Fruit fly (Drosophila melanogaster) whole organism, embryonic: ENCODE measurements around the gene Dh44.
A peak's percentile ranks its signal among the peaks of the same experiment; 100 is the strongest.

Experiments used
- Adf1 ChIP-seq: fragments of 200-800 bp; sonication (Bioruptor generic); IDR thresholded peaks from 2 replicates; pipeline ENCODE4 v1.3.6; 2022; ENCODE audit warnings: missing biosample characterization, missing genetic modification characterization
- Bgb ChIP-seq: fragments of 200-800 bp; sonication (Bioruptor generic); IDR thresholded peaks from 2 replicates; pipeline ENCODE4 v1.3.6; 2022; ENCODE audit warnings: missing biosample characterization, missing genetic modification characterization; ENCODE audit not compliant: partially characterized antibody
- CG10267 ChIP-seq: fragments of 200-800 bp; sonication (Bioruptor generic); optimal IDR thresholded peaks from 2 replicates; lab custom pipeline; 2018; ENCODE audit warnings: missing biosample characterization, mild to moderate bottlenecking, missing genetic modification characterization, moderate library complexity
- CG10366 ChIP-seq: fragments of 200-800 bp; sonication (Bioruptor generic); IDR thresholded peaks from 2 replicates; pipeline ENCODE4 v1.3.6; 2022; ENCODE audit warnings: missing biosample characterization, missing genetic modification characterization
- CG10543 ChIP-seq: fragments of 200-800 bp; sonication (Bioruptor generic); optimal IDR thresholded peaks from 3 replicates; lab custom pipeline; 2017; ENCODE audit warnings: missing biosample characterization, mild to moderate bottlenecking, missing genetic modification characterization, moderate library complexity
- CG11247 ChIP-seq: fragments of 200-800 bp; sonication (Bioruptor generic); IDR thresholded peaks from 2 replicates; pipeline ENCODE4 v1.3.6; 2022; ENCODE audit warnings: missing biosample characterization, missing genetic modification characterization
- CG11504 ChIP-seq: fragments of 200-800 bp; sonication (Bioruptor generic); optimal IDR thresholded peaks from 3 replicates; lab custom pipeline; 2019; ENCODE audit warnings: missing biosample characterization, mild to moderate bottlenecking, missing genetic modification characterization, moderate library complexity
- CG1233 ChIP-seq: fragments of 200-800 bp; sonication (Bioruptor generic); optimal IDR thresholded peaks from 4 replicates; lab custom pipeline; 2018; ENCODE audit warnings: missing biosample characterization, mild to moderate bottlenecking, missing genetic modification characterization
- CG12769 ChIP-seq: fragments of 200-800 bp; sonication (Bioruptor generic); optimal IDR thresholded peaks from 2 replicates; lab custom pipeline; 2019; ENCODE audit warnings: missing biosample characterization, mild to moderate bottlenecking, missing genetic modification characterization, moderate library complexity
- CG13894 ChIP-seq: fragments of 200-800 bp; sonication (Bioruptor generic); optimal IDR thresholded peaks from 3 replicates; lab custom pipeline; 2018; ENCODE audit warnings: missing biosample characterization, mild to moderate bottlenecking, missing genetic modification characterization, moderate library complexity
- CG1529 ChIP-seq: fragments of 200-800 bp; sonication (Bioruptor generic); optimal IDR thresholded peaks from 3 replicates; lab custom pipeline; 2018; ENCODE audit warnings: missing biosample characterization, missing genetic modification characterization
- CG31388 ChIP-seq: fragments of 200-800 bp; sonication (Bioruptor generic); optimal IDR thresholded peaks from 2 replicates; lab custom pipeline; 2016; ENCODE audit warnings: missing biosample characterization, missing genetic modification characterization
- CG4707 ChIP-seq: fragments of 200-800 bp; sonication (Bioruptor generic); optimal IDR thresholded peaks from 2 replicates; lab custom pipeline; 2018; ENCODE audit warnings: missing biosample characterization, mild to moderate bottlenecking, missing genetic modification characterization, moderate library complexity
- CG4730 ChIP-seq: fragments of 200-800 bp; sonication (Bioruptor generic); IDR thresholded peaks from 2 replicates; pipeline ENCODE4 v1.3.6; 2022; ENCODE audit warnings: missing biosample characterization, missing genetic modification characterization
- CG4820 ChIP-seq: fragments of 200-800 bp; sonication (Bioruptor generic); optimal IDR thresholded peaks from 3 replicates; lab custom pipeline; 2016; ENCODE audit warnings: missing biosample characterization, missing genetic modification characterization
- CG6813 ChIP-seq: fragments of 200-800 bp; sonication (Bioruptor generic); optimal IDR thresholded peaks from 2 replicates; lab custom pipeline; 2017; ENCODE audit warnings: missing biosample characterization, missing genetic modification characterization, mild to moderate bottlenecking, moderate library complexity, missing genetic modification reagents
- CG7372 ChIP-seq: fragments of 200-800 bp; sonication (Bioruptor generic); IDR thresholded peaks from 2 replicates; pipeline ENCODE4 v1.3.6; 2022; ENCODE audit warnings: missing biosample characterization, missing genetic modification characterization
- CG7745 ChIP-seq: fragments of 200-800 bp; sonication (Bioruptor generic); optimal IDR thresholded peaks from 2 replicates; lab custom pipeline; 2018; ENCODE audit warnings: missing biosample characterization, mild to moderate bottlenecking, missing genetic modification characterization, moderate library complexity
- CG7928 ChIP-seq: fragments of 200-800 bp; sonication (Bioruptor generic); optimal IDR thresholded peaks from 2 replicates; lab custom pipeline; 2017; ENCODE audit warnings: missing biosample characterization, mild to moderate bottlenecking, missing genetic modification characterization
- CG7987 ChIP-seq: fragments of 200-800 bp; sonication (Bioruptor generic); optimal IDR thresholded peaks from 2 replicates; lab custom pipeline; 2018; ENCODE audit warnings: missing biosample characterization, mild to moderate bottlenecking, missing genetic modification characterization, moderate library complexity
- CG9215 ChIP-seq: fragments of 200-800 bp; sonication (Bioruptor generic); IDR thresholded peaks from 2 replicates; pipeline ENCODE4 v1.3.6; 2022; ENCODE audit warnings: missing biosample characterization, missing genetic modification characterization
- ERR ChIP-seq: fragments of 200-800 bp; sonication (Bioruptor generic); optimal IDR thresholded peaks from 2 replicates; lab custom pipeline; 2016; ENCODE audit warnings: missing biosample characterization, missing genetic modification characterization
- Fer3 ChIP-seq: fragments of 200-800 bp; sonication (Bioruptor generic); optimal IDR thresholded peaks from 2 replicates; lab custom pipeline; 2018; ENCODE audit warnings: missing biosample characterization, mild to moderate bottlenecking, missing genetic modification characterization, moderate library complexity
- GATAe ChIP-seq: fragments of 200-800 bp; sonication (Bioruptor generic); conservative IDR thresholded peaks from 2 replicates; pipeline ENCODE4 v1.3.6; 2022; ENCODE audit warnings: missing biosample characterization, missing genetic modification characterization
- MESR4 ChIP-seq: fragments of 200-800 bp; sonication (Bioruptor generic); optimal IDR thresholded peaks from 2 replicates; lab custom pipeline; 2018; ENCODE audit warnings: missing biosample characterization, mild to moderate bottlenecking, missing genetic modification characterization, moderate library complexity
- NFAT ChIP-seq: fragments of 200-800 bp; sonication (Bioruptor generic); IDR thresholded peaks from 2 replicates; pipeline ENCODE4 v1.3.6; 2022; ENCODE audit warnings: missing biosample characterization, missing genetic modification characterization
- NfI ChIP-seq: fragments of 200-800 bp; sonication (Bioruptor generic); optimal IDR thresholded peaks from 3 replicates; lab custom pipeline; 2018; ENCODE audit warnings: missing biosample characterization, mild to moderate bottlenecking, missing genetic modification characterization, moderate library complexity
- Oli ChIP-seq: fragments of 200-800 bp; sonication (Bioruptor generic); optimal IDR thresholded peaks from 2 replicates; lab custom pipeline; 2018; ENCODE audit warnings: missing biosample characterization, mild to moderate bottlenecking, missing genetic modification characterization, moderate library complexity
- Xrp1 ChIP-seq: fragments of 200-800 bp; sonication (Bioruptor generic); IDR thresholded peaks from 2 replicates; pipeline ENCODE4 v1.3.6; 2022; ENCODE audit warnings: missing biosample characterization, missing genetic modification characterization
- ab ChIP-seq: fragments of 200-800 bp; sonication (Bioruptor generic); optimal IDR thresholded peaks from 2 replicates; lab custom pipeline; 2016; ENCODE audit warnings: missing biosample characterization, missing genetic modification characterization
- ash1 ChIP-seq: fragments of 200-800 bp; sonication (Bioruptor generic); optimal IDR thresholded peaks from 2 replicates; lab custom pipeline; 2018; ENCODE audit warnings: missing biosample characterization, mild to moderate bottlenecking, missing genetic modification characterization
- cg ChIP-seq: fragments of 200-800 bp; sonication (Bioruptor generic); optimal IDR thresholded peaks from 3 replicates; lab custom pipeline; 2019; ENCODE audit warnings: missing biosample characterization, mild to moderate bottlenecking, missing genetic modification characterization, moderate library complexity
- da ChIP-seq: fragments of 200-800 bp; sonication (Bioruptor generic); optimal IDR thresholded peaks from 2 replicates; lab custom pipeline; 2016; ENCODE audit warnings: missing biosample characterization, missing genetic modification characterization
- dimm ChIP-seq: fragments of 200-800 bp; sonication (Bioruptor generic); IDR thresholded peaks from 2 replicates; pipeline ENCODE4 v1.3.6; 2022; ENCODE audit warnings: missing biosample characterization, missing genetic modification characterization
- fd64A ChIP-seq: fragments of 200-800 bp; sonication (Bioruptor generic); optimal IDR thresholded peaks from 3 replicates; lab custom pipeline; 2018; ENCODE audit warnings: missing biosample characterization, mild to moderate bottlenecking, missing genetic modification characterization
- gce ChIP-seq: fragments of 200-800 bp; sonication (Bioruptor generic); IDR thresholded peaks from 3 replicates; pipeline ENCODE4 v1.3.6; 2022; ENCODE audit warnings: missing biosample characterization, missing genetic modification characterization
- gcm2 ChIP-seq: fragments of 200-800 bp; sonication (Bioruptor generic); optimal IDR thresholded peaks from 2 replicates; lab custom pipeline; 2016; ENCODE audit warnings: missing biosample characterization, missing genetic modification characterization
- ham ChIP-seq: fragments of 200-800 bp; sonication (Bioruptor generic); IDR thresholded peaks from 2 replicates; pipeline ENCODE4 v1.3.6; 2022; ENCODE audit warnings: missing biosample characterization, missing genetic modification characterization
- hb ChIP-seq: fragments of 200-800 bp; sonication (Bioruptor generic); IDR thresholded peaks from 3 replicates; pipeline ENCODE4 v1.3.6; 2022; ENCODE audit warnings: missing biosample characterization, missing genetic modification characterization; ENCODE audit not compliant: partially characterized antibody
- inv ChIP-seq: fragments of 200-800 bp; sonication (Bioruptor generic); IDR thresholded peaks from 2 replicates; pipeline ENCODE4 v1.3.6; 2022; ENCODE audit warnings: missing biosample characterization, missing genetic modification characterization; ENCODE audit not compliant: partially characterized antibody
- kah ChIP-seq: fragments of 200-800 bp; sonication (Bioruptor generic); optimal IDR thresholded peaks from 2 replicates; lab custom pipeline; 2018; ENCODE audit warnings: missing biosample characterization, mild to moderate bottlenecking, missing genetic modification characterization
- ken ChIP-seq: fragments of 200-800 bp; sonication (Bioruptor generic); IDR thresholded peaks from 3 replicates; pipeline ENCODE4 v1.3.6; 2022; ENCODE audit warnings: missing biosample characterization, missing genetic modification characterization
- lbe ChIP-seq: fragments of 200-800 bp; sonication (Bioruptor generic); optimal IDR thresholded peaks from 2 replicates; lab custom pipeline; 2016; ENCODE audit warnings: missing biosample characterization, mild to moderate bottlenecking, missing genetic modification characterization
- lilli ChIP-seq: fragments of 200-800 bp; sonication (Bioruptor generic); optimal IDR thresholded peaks from 3 replicates; lab custom pipeline; 2016; ENCODE audit warnings: missing biosample characterization, missing genetic modification characterization
- lov ChIP-seq, 2 experiments: fragments of 200-800 bp in 1 of 2; fragments of >200 bp in 1 of 2; sonication (Bioruptor generic) in 1 of 2; IDR thresholded peaks in 1 of 2; optimal IDR thresholded peaks in 1 of 2; 2 replicates in 1 of 2; 3 replicates in 1 of 2; pipeline versions ENCODE4 v1.3.6 to Lab custom; 2017 to 2022; ENCODE audit warnings: missing biosample characterization in 1 of 2, missing genetic modification characterization in 1 of 2
- psq ChIP-seq: fragments of 200-800 bp; sonication (Bioruptor generic); optimal IDR thresholded peaks from 2 replicates; lab custom pipeline; 2017; ENCODE audit warnings: missing biosample characterization, missing genetic modification characterization
- pzg ChIP-seq: fragments of 200-800 bp; sonication (Bioruptor generic); optimal IDR thresholded peaks from 3 replicates; lab custom pipeline; 2018; ENCODE audit warnings: missing biosample characterization, mild to moderate bottlenecking, missing genetic modification characterization, moderate library complexity
- seq ChIP-seq: fragments of 200-800 bp; sonication (Bioruptor generic); IDR thresholded peaks from 2 replicates; pipeline ENCODE4 v1.3.6; 2022; ENCODE audit warnings: missing biosample characterization, missing genetic modification characterization
- tap ChIP-seq: fragments of 200-800 bp; optimal IDR thresholded peaks from 3 replicates; lab custom pipeline; 2019; ENCODE audit warnings: missing biosample characterization, mild to moderate bottlenecking, missing genetic modification characterization, moderate library complexity
- zfh2 ChIP-seq: fragments of 200-800 bp; sonication (Bioruptor generic); optimal IDR thresholded peaks from 2 replicates; lab custom pipeline; 2016; ENCODE audit warnings: missing biosample characterization, missing genetic modification characterization

The Dh44 gene

dm6 chr3R:9677734-9678341 is 39.9 kb downstream of the Dh44 start, which contains the start of gene p23 (continued):
- TF ChIP-seq CG4730 (GFP tag; lab: Robert Waterston, UW) (no peak), CG6813 (GFP tag; lab: Kevin White, UChicago) (no peak), dimm (GFP tag; lab: Robert Waterston, UW) (no peak), lov (optimal IDR thresholded peaks at IDR 0.05; lab: Kevin White, UChicago) (no peak), lov (GFP tag; IDR thresholded peaks at IDR 0.05; lab: Robert Waterston, UW) (no peak), CG10543 (GFP tag; lab: Kevin White, UChicago) (peak; percentile 15), Fer3 (no peak), gcm2 (GFP tag; lab: Kevin White, UChicago) (peak; percentile 30), CG4707 (GFP tag; lab: Kevin White, UChicago) (no peak), GATAe (GFP tag; lab: Robert Waterston, UW) (no peak), CG11247 (GFP tag; lab: Robert Waterston, UW) (no peak), CG9215 (no peak), CG12769 (tag; lab: Kevin White, UChicago) (no peak), Oli (no peak), cg (GFP tag; lab: Kevin White, UChicago) (no peak), ken (no peak), fd64A (GFP tag; lab: Kevin White, UChicago) (no peak), Xrp1 (GFP tag; lab: Robert Waterston, UW) (no peak), inv (GFP tag; lab: Robert Waterston, UW) (no peak), Bgb (GFP tag; lab: Robert Waterston, UW) (peak; percentile 83), CG31388 (GFP tag; lab: Kevin White, UChicago) (no peak), CG7745 (tag; lab: Kevin White, UChicago) (no peak), CG7928 (GFP tag; lab: Kevin White, UChicago) (no peak), da (no peak), CG10366 (no peak), CG13894 (no peak), CG11504 (tag; lab: Kevin White, UChicago) (no peak), ham (GFP tag; lab: Robert Waterston, UW) (no peak), gce (GFP tag; lab: Robert Waterston, UW) (no peak), lilli (GFP tag; lab: Kevin White, UChicago) (no peak), CG1529 (no peak), ERR (GFP tag; lab: Kevin White, UChicago) (peak; percentile 31), kah (GFP tag; lab: Kevin White, UChicago) (no peak), seq (GFP tag; lab: Robert Waterston, UW) (no peak), zfh2 (GFP tag; lab: Kevin White, UChicago) (no peak), ash1 (no peak), Adf1 (GFP tag; lab: Robert Waterston, UW) (no peak), CG10267 (tag; lab: Kevin White, UChicago) (peak; percentile 45), ab (GFP tag; lab: Kevin White, UChicago) (no peak), pzg (GFP tag; lab: Kevin White, UChicago) (peak; percentile 97), CG4820 (GFP tag; lab: Kevin White, UChicago) (no peak), NFAT (GFP tag; lab: Robert Waterston, UW) (no peak), hb (no peak), lbe (GFP tag; lab: Kevin White, UChicago) (no peak), tap (tag; lab: Kevin White, UChicago) (no peak), CG7372 (no peak), CG1233 (GFP tag; lab: Kevin White, UChicago) (no peak), NfI (peak; percentile 9), psq (GFP tag; lab: Kevin White, UChicago) (no peak), MESR4 (GFP tag; lab: Kevin White, UChicago) (peak; percentile 94), CG7987 (peak; percentile 3)
